Fruit fly (Drosophila melanogaster): ENCODE data around the gene Ras64B.

Ras64B gene

dm6 chr3L:4169957-4170651 is 31.2 kb downstream of the Ras64B start, which contains the start of gene Ero1L (continued):
- TF ChIP-seq CG31441 (GFP tag; IDR thresholded peaks at IDR 0.05) (peak; percentile 78), btn (GFP tag; optimal IDR thresholded peaks at IDR 0.05) (no peak), bowl (GFP tag; IDR thresholded peaks at IDR 0.05) (no peak), Atf-2 (GFP tag; optimal IDR thresholded peaks at IDR 0.05) (no peak), CG13287 (GFP tag; IDR thresholded peaks at IDR 0.05; ENCODE audit: partially characterized antibody) (peak; percentile 50; the same call in 1 of the 2 replicates), Antp (GFP tag; optimal IDR thresholded peaks at IDR 0.05) (no peak), Oli (tag; optimal IDR thresholded peaks at IDR 0.05) (no peak), CG7271 (tag; optimal IDR thresholded peaks at IDR 0.05) (peak; percentile 33), gsb (GFP tag; IDR thresholded peaks at IDR 0.05) (no peak), B-H1 (GFP tag; IDR thresholded peaks at IDR 0.05) (no peak), ken (GFP tag; IDR thresholded peaks at IDR 0.05) (no peak), HmgD (GFP tag; optimal IDR thresholded peaks at IDR 0.05) (no peak), CG8290 (GFP tag; optimal IDR thresholded peaks at IDR 0.05) (no peak), CG8290 (tag; optimal IDR thresholded peaks at IDR 0.05) (no peak), pros (GFP tag; optimal IDR thresholded peaks at IDR 0.05) (no peak), CG10543 (GFP tag; optimal IDR thresholded peaks at IDR 0.05) (peak; percentile 30), CG30431 (GFP tag; optimal IDR thresholded peaks at IDR 0.05) (no peak), H15 (GFP tag; IDR thresholded peaks at IDR 0.05) (no peak), Adf1 (GFP tag; IDR thresholded peaks at IDR 0.05) (peak; percentile 43; the same call in 1 of the 2 replicates), CG18619 (GFP tag; optimal IDR thresholded peaks at IDR 0.05) (peak; percentile 13), Med (GFP tag) (peak; percentile 64), ase (GFP tag; IDR thresholded peaks at IDR 0.05) (no peak), ftz-f1 (GFP tag; optimal IDR thresholded peaks at IDR 0.05) (no peak), Hsf (GFP tag; optimal IDR thresholded peaks at IDR 0.05) (no peak), hb (GFP tag; IDR thresholded peaks at IDR 0.05; ENCODE audit: partially characterized antibody) (no peak), CG34422 (GFP tag; IDR thresholded peaks at IDR 0.05) (peak; percentile 64; the same call in 2 of the 3 replicates), CG17186 (GFP tag; optimal IDR thresholded peaks at IDR 0.05) (peak; percentile 21), CG9727 (GFP tag; optimal IDR thresholded peaks at IDR 0.05) (no peak), yki (optimal IDR thresholded peaks at IDR 0.05) (no peak), sens (GFP tag) (peak; percentile 54), CG34376 (GFP tag; optimal IDR thresholded peaks at IDR 0.05) (no peak), CG1529 (GFP tag; optimal IDR thresholded peaks at IDR 0.05) (no peak), chinmo (GFP tag; IDR thresholded peaks at IDR 0.05; ENCODE audit: partially characterized antibody) (peak; percentile 48; the same call in 1 of the 4 replicates), D19B (GFP tag; optimal IDR thresholded peaks at IDR 0.05) (no peak), danr (GFP tag; IDR thresholded peaks at IDR 0.05) (no peak), Hr3 (GFP tag; optimal IDR thresholded peaks at IDR 0.05) (no peak), CG12219 (GFP tag; optimal IDR thresholded peaks at IDR 0.05) (no peak), CG11093 (GFP tag; IDR thresholded peaks at IDR 0.05) (no peak), prd (optimal IDR thresholded peaks at IDR 0.05) (no peak), prd (GFP tag; IDR thresholded peaks at IDR 0.05) (no peak), Atf6 (GFP tag; IDR thresholded peaks at IDR 0.05) (no peak), Doc2 (GFP tag; IDR thresholded peaks at IDR 0.05) (no peak), CG17829 (tag; optimal IDR thresholded peaks at IDR 0.05) (peak; percentile 52), shn (GFP tag; optimal IDR thresholded peaks at IDR 0.05) (no peak), Max (GFP tag; optimal IDR thresholded peaks at IDR 0.05) (peak; percentile 39), emc (GFP tag; optimal IDR thresholded peaks at IDR 0.05) (no peak), CG12942 (GFP tag; optimal IDR thresholded peaks at IDR 0.05) (no peak), tup (GFP tag; optimal IDR thresholded peaks at IDR 0.05) (no peak), CG2199 (GFP tag; IDR thresholded peaks at IDR 0.05) (peak; percentile 65; the same call in 1 of the 3 replicates), nerfin-1 (tag; optimal IDR thresholded peaks at IDR 0.05) (peak; percentile 21), CG3163 (GFP tag; optimal IDR thresholded peaks at IDR 0.05) (peak; percentile 24), mam (GFP tag; optimal IDR thresholded peaks at IDR 0.05) (no peak)

Measured in whole organism, embryonic.